Worm (Caenorhabditis elegans) whole organism, late embryonic: ENCODE data around the gene C36E8.4.

Source experiments
- eyg-1 ChIP-seq: sonication (generic microtip); optimal IDR thresholded peaks from 2 replicates; lab custom pipeline; 2016; ENCODE audit warnings: missing genotype, missing genetic modification characterization, missing compliant biosample characterization
- hlh-13 ChIP-seq: fragments of 200-800 bp; sonication (Bioruptor generic); optimal IDR thresholded peaks from 2 replicates; lab custom pipeline; 2018; ENCODE audit warnings: mild to moderate bottlenecking, missing genetic modification characterization, missing compliant biosample characterization
- pag-3 ChIP-seq: sonication (generic microtip); optimal IDR thresholded peaks from 2 replicates; lab custom pipeline; 2016; ENCODE audit warnings: missing compliant biosample characterization, missing genetic modification characterization, borderline replicate concordance

- TF ChIP-seq eyg-1 (tag; lab: Kevin White, UChicago) (no peak), hlh-13 (GFP tag; lab: Kevin White, UChicago) (no peak), pag-3 (no peak)
Observed at ce11 chrIII:3986368-3986767, 25.8 kb upstream of the C36E8.4 start, which contains the start of gene Y1A5A.1.
